Fruit fly (Drosophila melanogaster): Measurements from ENCODE around the gene sty.
A peak's percentile ranks its signal among the peaks of the same experiment; 100 is the strongest.

sty gene

DNA sequence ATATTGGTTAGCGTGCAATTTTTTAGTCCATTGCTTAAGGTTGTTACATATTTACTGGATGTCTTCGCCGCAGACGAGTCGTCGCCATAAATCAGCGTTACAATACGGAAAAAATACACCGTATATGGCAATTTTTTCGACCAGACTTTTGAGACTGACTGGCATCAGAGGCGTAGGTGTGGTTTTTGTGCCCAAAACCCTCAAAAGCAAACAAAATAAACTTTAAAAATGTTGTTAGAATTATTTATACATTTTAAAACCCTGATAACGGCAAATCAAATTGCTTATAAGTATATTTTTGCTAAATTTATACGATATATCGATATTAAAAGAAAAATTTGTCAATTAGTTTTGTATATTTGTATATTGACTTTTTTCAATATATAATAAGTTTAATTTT is 4.1 kb downstream of the sty start (continued):
- TF ChIP-seq CG30403 (GFP tag; optimal IDR thresholded peaks at IDR 0.05) (peak; percentile 2), ato (GFP tag; IDR thresholded peaks at IDR 0.05; ENCODE audit: partially characterized antibody) (no peak), gem (tag; optimal IDR thresholded peaks at IDR 0.05) (peak; percentile 50), CG11504 (tag; optimal IDR thresholded peaks at IDR 0.05) (peak; percentile 22), Atf3 (GFP tag; optimal IDR thresholded peaks at IDR 0.05) (no peak), CG2129 (GFP tag; IDR thresholded peaks at IDR 0.05; ENCODE audit: partially characterized antibody) (no peak), grau (tag; optimal IDR thresholded peaks at IDR 0.05) (peak; percentile 7), CG10959 (GFP tag; IDR thresholded peaks at IDR 0.05) (no peak), CG2120 (GFP tag; optimal IDR thresholded peaks at IDR 0.05) (peak; percentile 46), Meics (GFP tag; optimal IDR thresholded peaks at IDR 0.05) (peak; percentile 20), Sox102F (GFP tag; optimal IDR thresholded peaks at IDR 0.05) (peak; percentile 33), CG7839 (tag; optimal IDR thresholded peaks at IDR 0.05) (peak; percentile 34), amos (GFP tag; IDR thresholded peaks at IDR 0.05; ENCODE audit: partially characterized antibody) (no peak)

DNA sequence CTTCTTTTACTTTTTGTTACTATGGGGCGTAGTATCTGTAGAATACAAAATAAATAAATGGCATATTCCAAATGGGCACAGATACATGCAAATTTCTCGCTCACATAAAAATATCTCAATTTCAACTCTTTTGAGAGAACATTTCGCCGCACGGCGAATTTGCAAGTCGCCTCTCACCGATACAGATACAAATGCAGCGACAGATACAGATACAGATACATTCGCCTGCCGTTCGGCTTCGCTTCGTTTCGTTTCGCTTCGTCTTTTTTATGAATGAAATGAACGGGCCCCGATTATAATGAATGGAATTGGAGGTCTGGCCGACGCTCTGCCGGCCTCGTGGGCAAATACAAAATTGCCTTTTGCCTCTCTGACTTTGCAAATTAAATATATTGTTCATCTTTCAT is 4.5 kb downstream of the sty start:
- TF ChIP-seq lbe (GFP tag; optimal IDR thresholded peaks at IDR 0.05) = peak; percentile 51
- TF ChIP-seq CG34422 (GFP tag; IDR thresholded peaks at IDR 0.05) = no peak
- no peak for TF ChIP-seq Xrp1 (GFP tag; IDR thresholded peaks at IDR 0.05)
- peak; percentile 28 for TF ChIP-seq ftz-f1 (GFP tag; optimal IDR thresholded peaks at IDR 0.05)
- no peak for TF ChIP-seq CG8388 (GFP tag; optimal IDR thresholded peaks at IDR 0.05)
- TF ChIP-seq Deaf1 (tag; optimal IDR thresholded peaks at IDR 0.05) = peak; percentile 99
- no peak for TF ChIP-seq gsb (GFP tag; IDR thresholded peaks at IDR 0.05)
- TF ChIP-seq Trl (optimal IDR thresholded peaks at IDR 0.05) = peak; percentile 43 to 78
- TF ChIP-seq Trl (GFP tag; optimal IDR thresholded peaks at IDR 0.05) = no peak
- no peak for TF ChIP-seq Jarid2 (GFP tag; optimal IDR thresholded peaks at IDR 0.05)
- peak; percentile 100 for TF ChIP-seq CG13894 (tag; optimal IDR thresholded peaks at IDR 0.05)
- peak; percentile 67; the same call in 1 of the 3 replicates for TF ChIP-seq CG2199 (GFP tag; IDR thresholded peaks at IDR 0.05)
- TF ChIP-seq Adf1 (GFP tag; IDR thresholded peaks at IDR 0.05) = peak; percentile 82; the same call in 1 of the 2 replicates
- TF ChIP-seq vvl (GFP tag; IDR thresholded peaks at IDR 0.05) = peak; percentile 19; the same call in 1 of the 2 replicates
- no peak for TF ChIP-seq CG3847 (GFP tag; IDR thresholded peaks at IDR 0.05)
- TF ChIP-seq CG17829 (tag; optimal IDR thresholded peaks at IDR 0.05) = peak; percentile 21
- no peak for TF ChIP-seq CG15269 (tag; optimal IDR thresholded peaks at IDR 0.05)
- peak; percentile 46 for TF ChIP-seq sd (tag; optimal IDR thresholded peaks at IDR 0.05)
- peak; percentile 36 for TF ChIP-seq sug (tag; optimal IDR thresholded peaks at IDR 0.05)
- TF ChIP-seq exex (tag; optimal IDR thresholded peaks at IDR 0.05) = peak; percentile 14
- no peak for TF ChIP-seq zf30C (GFP tag; optimal IDR thresholded peaks at IDR 0.05)
- peak; percentile 32; the same call in 1 of the 2 replicates for TF ChIP-seq CG32767 (GFP tag; IDR thresholded peaks at IDR 0.05)
- TF ChIP-seq D19B (GFP tag; optimal IDR thresholded peaks at IDR 0.05) = no peak
- 0 out of 3 replicates have a peak, but pooled peaks have one; percentile 23 for TF ChIP-seq CG6791 (GFP tag; IDR thresholded peaks at IDR 0.05; ENCODE audit: partially characterized antibody)
- peak; percentile 94; the same call in 2 of the 4 replicates for TF ChIP-seq chinmo (GFP tag; IDR thresholded peaks at IDR 0.05; ENCODE audit: partially characterized antibody)
- no peak for TF ChIP-seq Opbp (GFP tag; IDR thresholded peaks at IDR 0.05; ENCODE audit: partially characterized antibody)
- TF ChIP-seq cg (GFP tag; optimal IDR thresholded peaks at IDR 0.05) = peak; percentile 92
- TF ChIP-seq Nf-YA (GFP tag; IDR thresholded peaks at IDR 0.05) = no peak
- TF ChIP-seq Neu2 (GFP tag; optimal IDR thresholded peaks at IDR 0.05; ENCODE audit: borderline replicate concordance) = no peak
- TF ChIP-seq Atf6 (GFP tag; IDR thresholded peaks at IDR 0.05) = 0 out of 2 replicates have a peak, but pooled peaks have one; percentile 16
- peak; percentile 61 for TF ChIP-seq abd-A (tag; optimal IDR thresholded peaks at IDR 0.05)
- TF ChIP-seq CG13287 (GFP tag; IDR thresholded peaks at IDR 0.05; ENCODE audit: partially characterized antibody) = peak; percentile 37; the same call in 1 of the 2 replicates
- TF ChIP-seq Med (GFP tag) = peak; percentile 41
- peak; percentile 82 for TF ChIP-seq z (GFP tag; IDR thresholded peaks at IDR 0.05)
- TF ChIP-seq CG8290 (GFP tag; optimal IDR thresholded peaks at IDR 0.05) = no peak
- TF ChIP-seq CG8290 (tag; optimal IDR thresholded peaks at IDR 0.05) = peak in 1 of 2 experiments; percentile 44
- peak; percentile 42; the same call in 1 of the 2 replicates for TF ChIP-seq crol (GFP tag; IDR thresholded peaks at IDR 0.05)
